Fruit fly (Drosophila melanogaster) whole organism, embryonic: Measurements from ENCODE around the gene Suv3.

ENCODE experiments used
- Asciz ChIP-seq: fragments of 200-800 bp; sonication (Bioruptor generic); optimal IDR thresholded peaks from 2 replicates; lab custom pipeline; 2017; ENCODE audit warnings: missing biosample characterization, mild to moderate bottlenecking, missing genetic modification characterization, missing genetic modification reagents
- B-H1 ChIP-seq: fragments of 200-800 bp; sonication (Bioruptor generic); IDR thresholded peaks from 3 replicates; pipeline ENCODE4 v1.3.6; 2022; ENCODE audit warnings: missing biosample characterization, missing genetic modification characterization
- BtbVII ChIP-seq: fragments of 200-800 bp; sonication (Bioruptor generic); optimal IDR thresholded peaks from 3 replicates; lab custom pipeline; 2017; ENCODE audit warnings: missing biosample characterization, mild to moderate bottlenecking, missing genetic modification characterization
- C15 ChIP-seq: fragments of 200-800 bp; sonication (Bioruptor generic); IDR thresholded peaks from 3 replicates; pipeline ENCODE4 v1.3.6; 2022; ENCODE audit warnings: missing biosample characterization, missing genetic modification characterization
- CG10431 ChIP-seq: fragments of 200-800 bp; sonication (Bioruptor generic); optimal IDR thresholded peaks from 3 replicates; lab custom pipeline; 2018; ENCODE audit warnings: missing biosample characterization, mild to moderate bottlenecking, missing genetic modification characterization
- CG10959 ChIP-seq: fragments of 200-800 bp; sonication (Bioruptor generic); IDR thresholded peaks from 2 replicates; pipeline ENCODE4 v1.3.6; 2022; ENCODE audit warnings: missing biosample characterization, missing genetic modification characterization
- CG11398 ChIP-seq: fragments of 200-800 bp; sonication (Bioruptor generic); optimal IDR thresholded peaks from 2 replicates; lab custom pipeline; 2016; ENCODE audit warnings: missing biosample characterization, missing genetic modification characterization
- CG12155 ChIP-seq: fragments of 200-800 bp; sonication (Bioruptor generic); optimal IDR thresholded peaks from 3 replicates; lab custom pipeline; 2016; ENCODE audit warnings: missing biosample characterization, missing genetic modification characterization
- CG12236 ChIP-seq: fragments of 200-800 bp; sonication (Bioruptor generic); optimal IDR thresholded peaks from 2 replicates; lab custom pipeline; 2016; ENCODE audit warnings: missing biosample characterization, missing genetic modification characterization
- CG12391 ChIP-seq: fragments of 200-800 bp; sonication (Bioruptor generic); optimal IDR thresholded peaks from 3 replicates; lab custom pipeline; 2018; ENCODE audit warnings: missing biosample characterization, mild to moderate bottlenecking, missing genetic modification characterization, moderate library complexity
- CG13624 ChIP-seq: fragments of 200-800 bp; sonication (Bioruptor generic); optimal IDR thresholded peaks from 2 replicates; lab custom pipeline; 2016; ENCODE audit warnings: missing biosample characterization, missing genetic modification characterization
- CG13775 ChIP-seq: fragments of 200-800 bp; sonication (Bioruptor generic); optimal IDR thresholded peaks from 3 replicates; lab custom pipeline; 2017; ENCODE audit warnings: missing biosample characterization, mild to moderate bottlenecking, missing genetic modification characterization
- CG14710 ChIP-seq: fragments of 200-800 bp; sonication (Bioruptor generic); optimal IDR thresholded peaks from 3 replicates; lab custom pipeline; 2019; ENCODE audit warnings: missing biosample characterization, mild to moderate bottlenecking, missing genetic modification characterization, moderate library complexity
- CG1602 ChIP-seq: fragments of 200-800 bp; sonication (Bioruptor generic); optimal IDR thresholded peaks from 3 replicates; lab custom pipeline; 2016; ENCODE audit warnings: missing biosample characterization, missing genetic modification characterization
- CG1647 ChIP-seq: fragments of 200-800 bp; sonication (Bioruptor generic); optimal IDR thresholded peaks from 3 replicates; lab custom pipeline; 2016; ENCODE audit warnings: missing biosample characterization, missing genetic modification characterization
- CG17912 ChIP-seq: fragments of 200-800 bp; sonication (Bioruptor generic); optimal IDR thresholded peaks from 2 replicates; lab custom pipeline; 2018; ENCODE audit warnings: missing biosample characterization, mild to moderate bottlenecking, missing genetic modification characterization
- CG18011 ChIP-seq: fragments of 200-800 bp; sonication (Bioruptor generic); optimal IDR thresholded peaks from 2 replicates; lab custom pipeline; 2017; ENCODE audit warnings: missing biosample characterization, missing genetic modification characterization, mild to moderate bottlenecking, moderate library complexity, missing genotype
- CG2678 ChIP-seq: fragments of 200-800 bp; sonication (Bioruptor generic); optimal IDR thresholded peaks from 3 replicates; lab custom pipeline; 2019; ENCODE audit warnings: missing biosample characterization, mild to moderate bottlenecking, missing genetic modification characterization, moderate library complexity
- CG30020 ChIP-seq: fragments of 200-800 bp; optimal IDR thresholded peaks from 2 replicates; lab custom pipeline; 2019; ENCODE audit warnings: missing biosample characterization, mild to moderate bottlenecking, missing genetic modification characterization, moderate library complexity
- CG31441 ChIP-seq: fragments of 200-800 bp; sonication (Bioruptor generic); IDR thresholded peaks from 2 replicates; pipeline ENCODE4 v1.3.6; 2022; ENCODE audit warnings: missing biosample characterization, missing genetic modification characterization
- CG32532 ChIP-seq: fragments of 200-800 bp; sonication (Bioruptor generic); IDR thresholded peaks from 2 replicates; pipeline ENCODE4 v1.3.6; 2022; ENCODE audit warnings: missing biosample characterization, missing genetic modification characterization
- CG3847 ChIP-seq: fragments of 200-800 bp; sonication (Bioruptor generic); IDR thresholded peaks from 2 replicates; pipeline ENCODE4 v1.3.6; 2022; ENCODE audit warnings: missing biosample characterization, missing genetic modification characterization
- CG4282 ChIP-seq: fragments of 200-800 bp; sonication (Bioruptor generic); optimal IDR thresholded peaks from 2 replicates; lab custom pipeline; 2016; ENCODE audit warnings: missing biosample characterization, missing genetic modification characterization
- CG6791 ChIP-seq: fragments of 200-800 bp; sonication (Bioruptor generic); IDR thresholded peaks from 3 replicates; pipeline ENCODE4 v1.3.6; 2022; ENCODE audit warnings: missing biosample characterization, missing genetic modification characterization; ENCODE audit not compliant: partially characterized antibody
- CG7928 ChIP-seq: fragments of 200-800 bp; sonication (Bioruptor generic); optimal IDR thresholded peaks from 2 replicates; lab custom pipeline; 2017; ENCODE audit warnings: missing biosample characterization, mild to moderate bottlenecking, missing genetic modification characterization
- CG7987 ChIP-seq: fragments of 200-800 bp; sonication (Bioruptor generic); optimal IDR thresholded peaks from 2 replicates; lab custom pipeline; 2018; ENCODE audit warnings: missing biosample characterization, mild to moderate bottlenecking, missing genetic modification characterization, moderate library complexity
- CkIIα-i1 ChIP-seq: fragments of 200-800 bp; sonication (Bioruptor generic); IDR thresholded peaks from 2 replicates; pipeline ENCODE4 v1.3.6; 2022; ENCODE audit warnings: missing biosample characterization, missing genetic modification characterization
- E2f1 ChIP-seq: fragments of 200-800 bp; sonication (Bioruptor generic); IDR thresholded peaks from 2 replicates; pipeline ENCODE4 v1.3.6; 2022; ENCODE audit warnings: missing biosample characterization, missing genetic modification characterization
- Ets65A ChIP-seq: fragments of 200-800 bp; sonication (Bioruptor generic); peaks from one replicate; lab custom pipeline; 2016; ENCODE audit warnings: missing biosample characterization, missing genetic modification characterization
- Fer1 ChIP-seq: fragments of 200-800 bp; sonication (Bioruptor generic); optimal IDR thresholded peaks from 2 replicates; lab custom pipeline; 2017; ENCODE audit warnings: missing biosample characterization, mild to moderate bottlenecking, missing genetic modification characterization
- Med ChIP-seq: fragments of 200-800 bp; sonication (Bioruptor generic); peaks from one replicate; lab custom pipeline; 2016; ENCODE audit warnings: missing biosample characterization, missing genetic modification characterization, mild to moderate bottlenecking, inconsistent platforms, moderate library complexity
- Mrtf ChIP-seq: fragments of 200-800 bp; sonication (Bioruptor generic); IDR thresholded peaks from 3 replicates; pipeline ENCODE4 v1.3.6; 2022; ENCODE audit warnings: missing biosample characterization, missing genetic modification characterization
- NC2β ChIP-seq: fragments of 200-800 bp; sonication (Bioruptor generic); optimal IDR thresholded peaks from 2 replicates; lab custom pipeline; 2016; ENCODE audit warnings: missing biosample characterization, missing genetic modification characterization
- NfI ChIP-seq: fragments of 200-800 bp; sonication (Bioruptor generic); optimal IDR thresholded peaks from 3 replicates; lab custom pipeline; 2018; ENCODE audit warnings: missing biosample characterization, mild to moderate bottlenecking, missing genetic modification characterization, moderate library complexity
- Ptx1 ChIP-seq: fragments of 200-800 bp; sonication (Bioruptor generic); IDR thresholded peaks from 2 replicates; pipeline ENCODE4 v1.3.6; 2022; ENCODE audit warnings: missing biosample characterization, missing genetic modification characterization
- Usf ChIP-seq: fragments of 200-800 bp; sonication (Bioruptor generic); optimal IDR thresholded peaks from 2 replicates; lab custom pipeline; 2017; ENCODE audit warnings: missing genotype, missing biosample characterization, missing genetic modification characterization
- al ChIP-seq: fragments of 200-800 bp; sonication (Bioruptor generic); IDR thresholded peaks from 2 replicates; pipeline ENCODE4 v1.3.6; 2022; ENCODE audit warnings: missing biosample characterization, missing genetic modification characterization
- aop ChIP-seq: fragments of 200-800 bp; sonication (Bioruptor generic); IDR thresholded peaks from 2 replicates; pipeline ENCODE4 v1.3.6; 2022; ENCODE audit warnings: missing biosample characterization, missing genetic modification characterization
- bbx ChIP-seq: fragments of 200-800 bp; sonication (Bioruptor generic); IDR thresholded peaks from 2 replicates; pipeline ENCODE4 v1.3.6; 2022; ENCODE audit warnings: missing biosample characterization, missing genetic modification characterization; ENCODE audit not compliant: partially characterized antibody
- crp ChIP-seq, 2 experiments: fragments of 200-800 bp; sonication (Bioruptor generic); optimal IDR thresholded peaks; 2 replicates in 1 of 2; 3 replicates in 1 of 2; lab custom pipeline; 2017; ENCODE audit warnings: missing biosample characterization in 2 of 2, missing genetic modification characterization in 2 of 2, mild to moderate bottlenecking in 1 of 2, moderate library complexity in 1 of 2
- da ChIP-seq: fragments of 200-800 bp; sonication (Bioruptor generic); optimal IDR thresholded peaks from 2 replicates; lab custom pipeline; 2016; ENCODE audit warnings: missing biosample characterization, missing genetic modification characterization
- disco-r ChIP-seq: fragments of 200-800 bp; sonication (Bioruptor generic); optimal IDR thresholded peaks from 2 replicates; lab custom pipeline; 2016; ENCODE audit warnings: missing biosample characterization, missing genetic modification characterization
- eyg ChIP-seq: fragments of 200-800 bp; sonication (Bioruptor generic); optimal IDR thresholded peaks from 3 replicates; lab custom pipeline; 2016; ENCODE audit warnings: missing biosample characterization, missing genetic modification characterization
- gsb-n ChIP-seq: fragments of 200-800 bp; sonication (Bioruptor generic); optimal IDR thresholded peaks from 3 replicates; lab custom pipeline; 2018; ENCODE audit warnings: missing biosample characterization, mild to moderate bottlenecking, missing genetic modification characterization
- lilli ChIP-seq: fragments of 200-800 bp; sonication (Bioruptor generic); optimal IDR thresholded peaks from 3 replicates; lab custom pipeline; 2016; ENCODE audit warnings: missing biosample characterization, missing genetic modification characterization
- mirr ChIP-seq: fragments of 200-800 bp; sonication (Bioruptor generic); optimal IDR thresholded peaks from 3 replicates; lab custom pipeline; 2018; ENCODE audit warnings: missing biosample characterization, mild to moderate bottlenecking, missing genetic modification characterization
- odd ChIP-seq: fragments of 200-800 bp; sonication (Bioruptor generic); optimal IDR thresholded peaks from 2 replicates; lab custom pipeline; 2017; ENCODE audit warnings: missing biosample characterization, mild to moderate bottlenecking, missing genetic modification characterization
- org-1 ChIP-seq: fragments of 200-800 bp; sonication (Bioruptor generic); optimal IDR thresholded peaks from 2 replicates; lab custom pipeline; 2017; ENCODE audit warnings: missing biosample characterization, missing genetic modification characterization
- ranshi ChIP-seq: fragments of 200-800 bp; sonication (Bioruptor generic); IDR thresholded peaks from 2 replicates; pipeline ENCODE4 v1.3.6; 2022; ENCODE audit warnings: missing biosample characterization, missing genetic modification characterization
- sqz ChIP-seq: fragments of 200-800 bp; sonication (Bioruptor generic); optimal IDR thresholded peaks from 3 replicates; lab custom pipeline; 2018; ENCODE audit warnings: missing biosample characterization, mild to moderate bottlenecking, missing genetic modification characterization
- tna ChIP-seq: fragments of 200-800 bp; sonication (Bioruptor generic); IDR thresholded peaks from 2 replicates; pipeline ENCODE4 v1.3.6; 2022; ENCODE audit warnings: missing biosample characterization, missing genetic modification characterization; ENCODE audit not compliant: partially characterized antibody

The Suv3 gene

DNA sequence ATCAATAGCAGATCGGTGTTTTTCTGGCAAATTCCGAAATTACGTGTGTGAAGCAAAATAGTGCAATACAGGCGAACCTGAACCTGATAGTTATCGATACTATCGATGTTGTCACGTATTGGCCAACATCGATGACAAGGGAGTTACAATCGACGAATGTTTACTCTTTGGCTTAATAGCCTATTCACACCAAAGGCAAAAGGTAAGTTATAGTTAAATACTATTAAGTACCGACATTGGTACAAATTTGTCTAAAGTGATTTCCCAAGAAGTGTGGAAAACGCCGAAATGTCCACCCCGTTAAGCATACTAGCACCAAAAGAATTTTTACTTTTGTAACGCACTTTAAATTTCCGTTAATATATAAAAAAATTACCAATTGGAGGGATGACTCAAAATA lies 22.6 kb downstream of the Suv3 start, which contains the start of gene CG9776 (continued):
- no peak for TF ChIP-seq CG7987 (GFP tag; lab: Kevin White, UChicago)
- no peak for TF ChIP-seq CG7928 (GFP tag; lab: Kevin White, UChicago)
- no peak for TF ChIP-seq sqz (GFP tag; lab: Kevin White, UChicago)
- TF ChIP-seq org-1 (GFP tag; lab: Kevin White, UChicago) = no peak
- peak; percentile 35 for TF ChIP-seq CG13775
- no peak for TF ChIP-seq mirr (GFP tag; lab: Kevin White, UChicago)
- peak; percentile 37 for TF ChIP-seq Usf (GFP tag; lab: Kevin White, UChicago)
- peak; percentile 23 for TF ChIP-seq CG1647 (GFP tag; lab: Kevin White, UChicago)
- TF ChIP-seq CG1602 (GFP tag; lab: Kevin White, UChicago) = peak; percentile 52
- TF ChIP-seq CG12155 (GFP tag; lab: Kevin White, UChicago) = peak; percentile 63
- peak; percentile 67 for TF ChIP-seq NC2β (GFP tag; lab: Kevin White, UChicago)
- TF ChIP-seq CG3847 (GFP tag; lab: Robert Waterston, UW) = peak; percentile 42; the same call in 1 of the 2 replicates
- TF ChIP-seq Mrtf (GFP tag; lab: Robert Waterston, UW) = peak; percentile 59; the same call in 1 of the 3 replicates
- TF ChIP-seq gsb-n (tag; lab: Kevin White, UChicago) = no peak
- 0 out of 2 replicates have a peak, but pooled peaks have one; percentile 14 for TF ChIP-seq aop
- TF ChIP-seq CG17912 (GFP tag; lab: Kevin White, UChicago) = peak; percentile 50
- TF ChIP-seq Med (GFP tag; lab: Kevin White, UChicago) = peak; percentile 93
- no peak for TF ChIP-seq CG12236 (GFP tag; lab: Kevin White, UChicago)
- TF ChIP-seq ranshi (GFP tag; lab: Robert Waterston, UW) = peak; percentile 54; the same call in 1 of the 2 replicates
- no peak for TF ChIP-seq Fer1 (GFP tag; lab: Kevin White, UChicago)
- TF ChIP-seq CG18011 (GFP tag; lab: Kevin White, UChicago) = peak; percentile 15
- no peak for TF ChIP-seq BtbVII (GFP tag; lab: Kevin White, UChicago)
- TF ChIP-seq CG32532 (GFP tag; lab: Robert Waterston, UW) = peak; percentile 70
- TF ChIP-seq CkIIα-i1 (GFP tag; lab: Robert Waterston, UW) = 0 out of 2 replicates have a peak, but pooled peaks have one; percentile 4
- no peak for TF ChIP-seq CG10959 (GFP tag; lab: Robert Waterston, UW)
- TF ChIP-seq B-H1 (GFP tag; lab: Robert Waterston, UW) = peak; percentile 48; the same call in 2 of the 3 replicates
- TF ChIP-seq Ptx1 (GFP tag; lab: Robert Waterston, UW) = peak; percentile 58
- TF ChIP-seq Ets65A = peak; percentile 94
- TF ChIP-seq C15 (GFP tag; lab: Robert Waterston, UW) = no peak
- no peak for TF ChIP-seq CG12391 (tag; lab: Kevin White, UChicago)
- peak; percentile 34 for TF ChIP-seq da (GFP tag; lab: Kevin White, UChicago)
- TF ChIP-seq crp (GFP tag; optimal IDR thresholded peaks at IDR 0.05; lab: Kevin White, UChicago) = peak in 1 of 2 experiments; percentile 37
- peak; percentile 78 for TF ChIP-seq CG14710
- peak; percentile 11 for TF ChIP-seq disco-r (GFP tag; lab: Kevin White, UChicago)
- peak; percentile 41 for TF ChIP-seq eyg (GFP tag; lab: Kevin White, UChicago)
- TF ChIP-seq tna (GFP tag; lab: Robert Waterston, UW) = peak; percentile 97
- TF ChIP-seq CG4282 = peak; percentile 54
- TF ChIP-seq NfI (GFP tag; lab: Kevin White, UChicago) = peak; percentile 62
- no peak; the same call in 1 of the 2 replicates for TF ChIP-seq al (GFP tag; lab: Robert Waterston, UW)
- no peak for TF ChIP-seq CG11398 (GFP tag; lab: Kevin White, UChicago)
- TF ChIP-seq CG31441 (GFP tag; lab: Robert Waterston, UW) = no peak
- TF ChIP-seq lilli (GFP tag; lab: Kevin White, UChicago) = peak; percentile 73
- TF ChIP-seq CG13624 (GFP tag; lab: Kevin White, UChicago) = peak; percentile 54
- no peak for TF ChIP-seq CG2678 (tag; lab: Kevin White, UChicago)
- TF ChIP-seq Asciz (GFP tag; lab: Kevin White, UChicago) = no peak
- peak; percentile 45; the same call in 1 of the 2 replicates for TF ChIP-seq E2f1 (GFP tag; lab: Robert Waterston, UW)
- TF ChIP-seq bbx (GFP tag; lab: Robert Waterston, UW) = peak; percentile 98
- TF ChIP-seq CG30020 = peak; percentile 98
- TF ChIP-seq CG10431 = no peak
- TF ChIP-seq CG6791 = peak; percentile 99
- TF ChIP-seq odd (GFP tag; lab: Kevin White, UChicago) = no peak
